Fruit fly (Drosophila melanogaster) whole organism, embryonic: Measurements from ENCODE around the gene SK.

Experiments used
- CG15073 ChIP-seq: fragments of 200-800 bp; sonication (Bioruptor generic); optimal IDR thresholded peaks from 2 replicates; lab custom pipeline; 2016; ENCODE audit warnings: missing biosample characterization, missing genetic modification characterization
- CG3163 ChIP-seq: fragments of 200-800 bp; sonication (Bioruptor generic); optimal IDR thresholded peaks from 3 replicates; lab custom pipeline; 2016; ENCODE audit warnings: missing biosample characterization, missing genetic modification characterization
- CG33213 ChIP-seq: fragments of 200-800 bp; sonication (Bioruptor generic); optimal IDR thresholded peaks from 3 replicates; lab custom pipeline; 2016; ENCODE audit warnings: missing biosample characterization, missing genetic modification characterization
- CG4360 ChIP-seq: fragments of 200-800 bp; sonication (Bioruptor generic); IDR thresholded peaks from 2 replicates; pipeline ENCODE4 v1.3.6; 2022; ENCODE audit warnings: missing biosample characterization, missing genetic modification characterization
- CG4854 ChIP-seq: fragments of 200-800 bp; sonication (Bioruptor generic); optimal IDR thresholded peaks from 2 replicates; lab custom pipeline; 2016; ENCODE audit warnings: missing biosample characterization, missing genetic modification characterization, inconsistent platforms
- Deaf1 ChIP-seq: fragments of 200-800 bp; optimal IDR thresholded peaks from 3 replicates; lab custom pipeline; 2019; ENCODE audit warnings: missing biosample characterization, mild to moderate bottlenecking, missing genetic modification characterization, moderate library complexity
- Trl ChIP-seq, 3 experiments: fragments of >200 bp in 2 of 3; fragments of 200-800 bp in 1 of 3; sonication (Bioruptor generic) in 1 of 3; optimal IDR thresholded peaks; 2 replicates in 1 of 3; 3 replicates in 2 of 3; lab custom pipeline; 2016 to 2017; ENCODE audit warnings: missing biosample characterization in 1 of 3, missing genetic modification characterization in 1 of 3
- cato ChIP-seq: fragments of 200-800 bp; sonication (Bioruptor generic); optimal IDR thresholded peaks from 2 replicates; lab custom pipeline; 2016; ENCODE audit warnings: missing biosample characterization, missing genetic modification characterization, borderline replicate concordance
- chif ChIP-seq, 2 experiments: fragments of 200-800 bp; sonication (Bioruptor generic); optimal IDR thresholded peaks; 3 replicates each; lab custom pipeline; 2016; ENCODE audit warnings: missing biosample characterization in 2 of 2, missing genetic modification characterization in 2 of 2
- chinmo ChIP-seq: fragments of 200-800 bp; sonication (Bioruptor generic); IDR thresholded peaks from 4 replicates; pipeline ENCODE4 v1.3.6; 2022; ENCODE audit warnings: missing biosample characterization, missing genetic modification characterization; ENCODE audit not compliant: partially characterized antibody
- ewg ChIP-seq: fragments of 200-800 bp; sonication (Bioruptor generic); optimal IDR thresholded peaks from 3 replicates; lab custom pipeline; 2017; ENCODE audit warnings: mild to moderate bottlenecking, missing biosample characterization, missing genetic modification reagents, missing genetic modification characterization
- fu2 ChIP-seq: fragments of 200-800 bp; sonication (Bioruptor generic); optimal IDR thresholded peaks from 2 replicates; lab custom pipeline; 2016; ENCODE audit warnings: missing biosample characterization, missing genetic modification characterization
- lab ChIP-seq: fragments of 200-800 bp; sonication (Bioruptor generic); optimal IDR thresholded peaks from 3 replicates; lab custom pipeline; 2017; ENCODE audit warnings: missing biosample characterization, missing genetic modification characterization, mild to moderate bottlenecking, moderate library complexity, missing genetic modification reagents
- mld ChIP-seq: fragments of 200-800 bp; sonication (Bioruptor generic); IDR thresholded peaks from 3 replicates; pipeline ENCODE4 v1.3.6; 2022; ENCODE audit warnings: missing biosample characterization, missing genetic modification characterization; ENCODE audit not compliant: partially characterized antibody
- repo ChIP-seq: fragments of 200-800 bp; sonication (Bioruptor generic); optimal IDR thresholded peaks from 2 replicates; lab custom pipeline; 2016; ENCODE audit warnings: missing biosample characterization, missing genetic modification characterization
- sug ChIP-seq: fragments of 200-800 bp; optimal IDR thresholded peaks from 2 replicates; lab custom pipeline; 2019; ENCODE audit warnings: missing biosample characterization, mild to moderate bottlenecking, missing genetic modification characterization, moderate library complexity
- twi ChIP-seq: fragments of 200-800 bp; optimal IDR thresholded peaks from 2 replicates; lab custom pipeline; 2019; ENCODE audit warnings: missing biosample characterization, mild to moderate bottlenecking, missing genetic modification characterization, moderate library complexity
- wor ChIP-seq: fragments of 200-800 bp; sonication (Bioruptor generic); IDR thresholded peaks from 2 replicates; pipeline ENCODE4 v1.3.6; 2022; ENCODE audit warnings: missing biosample characterization, missing genetic modification characterization

SK gene

DNA sequence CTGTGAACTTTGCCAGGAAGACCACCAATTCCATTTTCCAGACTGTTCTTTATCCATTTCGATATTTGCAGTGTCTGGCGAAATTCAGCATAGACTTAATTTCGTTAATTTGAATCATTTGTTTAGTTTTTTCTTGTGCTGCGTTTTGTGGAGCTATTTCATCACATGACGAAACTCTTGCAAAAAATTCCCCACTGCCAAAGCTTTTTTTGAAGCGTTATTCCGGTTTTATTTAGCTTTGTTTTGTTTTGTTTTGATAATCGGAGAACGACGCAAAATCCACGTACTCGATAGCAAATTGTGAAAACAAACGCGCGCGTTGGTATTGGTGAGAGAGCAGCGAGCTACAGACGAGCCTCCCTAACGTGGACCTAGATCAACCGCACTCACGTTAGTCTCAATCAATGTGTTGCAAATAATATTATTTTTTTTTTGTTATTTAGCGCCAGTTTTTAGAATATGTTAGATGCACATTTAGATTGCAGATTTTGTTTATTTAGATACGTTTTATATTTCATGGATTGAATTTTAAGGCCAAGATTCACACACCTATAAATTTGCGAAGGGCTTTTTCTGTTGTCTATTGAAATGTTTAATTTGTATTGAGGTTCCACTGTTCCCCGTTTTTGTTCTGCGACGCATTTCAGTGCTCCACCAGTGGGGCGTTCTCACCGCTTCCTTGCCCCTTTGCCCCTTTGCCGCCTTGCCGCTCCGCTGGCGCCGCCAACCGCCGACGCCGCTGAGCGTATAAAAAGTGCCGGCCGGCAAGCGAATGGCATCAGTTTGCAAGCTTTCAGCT lies 89.9 kb downstream of the SK start (continued):
- TF ChIP-seq wor (GFP tag; lab: Robert Waterston, UW) (peak; percentile 81), fu2 (peak; percentile 72), mld (GFP tag; lab: Robert Waterston, UW) (no peak), CG15073 (no peak), twi (tag; lab: Kevin White, UChicago) (no peak), repo (GFP tag; lab: Kevin White, UChicago) (peak; percentile 49), CG4854 (GFP tag; lab: Kevin White, UChicago) (peak; percentile 39)

- no peak for TF ChIP-seq CG4360 (GFP tag; lab: Robert Waterston, UW)
- TF ChIP-seq chinmo (GFP tag; lab: Robert Waterston, UW), result 0 out of 4 replicates have a peak, but pooled peaks have one; percentile 45
- TF ChIP-seq CG3163, result peak; percentile 14
- peak; percentile 16 for TF ChIP-seq sug (tag; lab: Kevin White, UChicago)
- peak; percentile 18 to 38 for TF ChIP-seq Trl (optimal IDR thresholded peaks at IDR 0.05; lab: Kevin White, UChicago)
- no peak for TF ChIP-seq Trl (GFP tag; optimal IDR thresholded peaks at IDR 0.05; lab: Kevin White, UChicago)
- no peak for TF ChIP-seq CG33213
- TF ChIP-seq Deaf1, result peak; percentile 27
- TF ChIP-seq lab (GFP tag; lab: Kevin White, UChicago), result no peak
Measured at dm6 chrX:5432635-5433482, 92.8 kb downstream of the SK start.

DNA sequence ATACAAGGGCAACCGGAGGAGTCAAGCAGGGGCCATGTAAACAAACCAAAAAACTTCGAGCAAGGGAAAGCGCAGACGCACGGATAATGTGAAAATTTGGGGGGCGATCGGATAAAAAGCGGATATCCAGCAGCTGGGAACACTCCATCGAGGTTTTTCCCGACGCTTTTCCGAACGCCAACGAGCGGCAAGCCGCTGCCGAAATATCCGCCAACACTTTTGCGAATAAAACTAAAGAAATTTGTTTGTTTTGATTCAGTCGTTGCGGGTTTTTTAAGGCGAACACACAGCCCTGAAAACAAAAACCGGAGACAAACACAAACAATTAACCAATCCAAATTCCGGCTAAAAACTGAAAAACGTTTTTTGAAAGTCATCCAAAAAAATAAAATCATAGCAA lies 106.4 kb downstream of the SK start, which contains the start of gene SPR:
Gene SPR, plus strand, starts transcription at position 253 of the 400 bp plus-strand sequence.
- no peak for TF ChIP-seq chif (GFP tag; optimal IDR thresholded peaks at IDR 0.05; lab: Kevin White, UChicago)
- no peak for TF ChIP-seq cato (GFP tag; lab: Kevin White, UChicago)
- peak; percentile 91 for TF ChIP-seq Deaf1
- TF ChIP-seq ewg (GFP tag; lab: Kevin White, UChicago), result peak; percentile 22
- 0 out of 4 replicates have a peak, but pooled peaks have one; percentile 31 for TF ChIP-seq chinmo (GFP tag; lab: Robert Waterston, UW)
- TF ChIP-seq, all 482 proteins: peak for 3
